Fruit fly (Drosophila melanogaster) whole organism, wandering third instar larva: ENCODE results near the gene SP1029.

Experiments
- CrebA ChIP-seq: fragments of 200-800 bp; sonication (Bioruptor generic); optimal IDR thresholded peaks from 2 replicates; lab custom pipeline; 2016; ENCODE audit warnings: missing biosample characterization, mild to moderate bottlenecking, missing genetic modification characterization, borderline replicate concordance
- Hr78 ChIP-seq: fragments of >200 bp; optimal IDR thresholded peaks from 2 replicates; lab custom pipeline; 2017; ENCODE audit warnings: missing biosample characterization, missing genetic modification characterization
- Myc ChIP-seq: fragments of >200 bp; optimal IDR thresholded peaks from 2 replicates; lab custom pipeline; 2017
- OdsH ChIP-seq: fragments of 200-800 bp; sonication (Bioruptor generic); optimal IDR thresholded peaks from 2 replicates; lab custom pipeline; 2016; ENCODE audit warnings: missing biosample characterization, mild to moderate bottlenecking, missing genetic modification characterization
- Rel ChIP-seq, 2 experiments: fragments of 200-800 bp; sonication (Bioruptor generic) in 1 of 2; optimal IDR thresholded peaks; 2 replicates in 1 of 2; 3 replicates in 1 of 2; lab custom pipeline; 2016 to 2019; ENCODE audit warnings: mild to moderate bottlenecking in 2 of 2, missing biosample characterization in 2 of 2, missing genetic modification characterization in 2 of 2, moderate library complexity in 1 of 2
- Sp1 ChIP-seq: fragments of 200-800 bp; sonication (Bioruptor generic); optimal IDR thresholded peaks from 3 replicates; lab custom pipeline; 2019; ENCODE audit warnings: missing biosample characterization, mild to moderate bottlenecking, missing genetic modification characterization, moderate library complexity
- br ChIP-seq: fragments of 200-800 bp; sonication (Bioruptor generic); optimal IDR thresholded peaks from 2 replicates; lab custom pipeline; 2016; ENCODE audit warnings: missing biosample characterization, missing genetic modification characterization
- brk ChIP-seq: fragments of 200-800 bp; sonication (Bioruptor generic); optimal IDR thresholded peaks from 2 replicates; lab custom pipeline; 2016; ENCODE audit warnings: missing biosample characterization, mild to moderate bottlenecking, missing genetic modification characterization
- fru ChIP-seq: fragments of 200-800 bp; sonication (Bioruptor generic); optimal IDR thresholded peaks from 3 replicates; lab custom pipeline; 2016; ENCODE audit warnings: missing biosample characterization, mild to moderate bottlenecking, missing genetic modification characterization

DNA sequence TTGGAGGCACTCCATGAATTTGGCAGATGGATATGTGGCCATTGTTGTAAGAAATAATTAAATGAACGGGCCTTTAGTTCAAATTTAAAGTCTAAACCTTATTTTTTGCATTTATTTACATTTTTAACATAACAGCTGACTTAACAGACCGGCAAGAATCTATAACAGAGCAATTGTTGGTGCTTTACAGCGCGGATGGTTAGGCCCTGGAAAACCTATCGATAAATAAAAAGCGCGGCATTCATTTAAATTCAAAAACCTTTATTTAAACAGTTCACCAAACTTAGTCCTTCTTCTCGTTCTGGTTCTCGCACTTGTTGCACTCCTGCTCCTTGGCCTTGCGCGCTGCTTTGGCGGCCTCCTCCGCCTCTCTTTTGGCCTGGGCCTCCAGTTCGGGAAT, 47.8 kb downstream of the SP1029 start, which contains the start of gene Mesh1:
- TF ChIP-seq OdsH (GFP tag; lab: Kevin White, UChicago) (no peak), br (GFP tag; lab: Kevin White, UChicago) (no peak), Hr78 (GFP tag; lab: Kevin White, UChicago) (no peak), Myc (lab: Kevin White, UChicago) (no peak), Sp1 (GFP tag; lab: Kevin White, UChicago) (no peak), Rel (GFP tag; optimal IDR thresholded peaks at IDR 0.05; lab: Kevin White, UChicago) (no peak), Rel (tag; optimal IDR thresholded peaks at IDR 0.05; lab: Kevin White, UChicago) (no peak), fru (no peak), CrebA (GFP tag; lab: Kevin White, UChicago) (no peak), brk (GFP tag; lab: Kevin White, UChicago) (no peak)
